Fruit fly (Drosophila melanogaster) whole organism, embryonic: ENCODE data around the gene Polr2F.

Experiments
- CG12071 ChIP-seq: fragments of 200-800 bp; sonication (Bioruptor generic); optimal IDR thresholded peaks from 3 replicates; lab custom pipeline; 2018; ENCODE audit warnings: missing biosample characterization, mild to moderate bottlenecking, missing genetic modification characterization
- CG12155 ChIP-seq: fragments of 200-800 bp; sonication (Bioruptor generic); optimal IDR thresholded peaks from 3 replicates; lab custom pipeline; 2016; ENCODE audit warnings: missing biosample characterization, missing genetic modification characterization
- CG12219 ChIP-seq: fragments of 200-800 bp; sonication (Bioruptor generic); optimal IDR thresholded peaks from 3 replicates; lab custom pipeline; 2018; ENCODE audit warnings: missing biosample characterization, mild to moderate bottlenecking, missing genetic modification characterization
- CG14710 ChIP-seq: fragments of 200-800 bp; sonication (Bioruptor generic); optimal IDR thresholded peaks from 3 replicates; lab custom pipeline; 2019; ENCODE audit warnings: missing biosample characterization, mild to moderate bottlenecking, missing genetic modification characterization, moderate library complexity
- CG15073 ChIP-seq: fragments of 200-800 bp; sonication (Bioruptor generic); optimal IDR thresholded peaks from 2 replicates; lab custom pipeline; 2016; ENCODE audit warnings: missing biosample characterization, missing genetic modification characterization
- CG15514 ChIP-seq: fragments of 200-800 bp; sonication (Bioruptor generic); optimal IDR thresholded peaks from 3 replicates; lab custom pipeline; 2017; ENCODE audit warnings: missing biosample characterization, missing genetic modification characterization, mild to moderate bottlenecking, moderate library complexity, missing genetic modification reagents
- CG1602 ChIP-seq: fragments of 200-800 bp; sonication (Bioruptor generic); optimal IDR thresholded peaks from 3 replicates; lab custom pipeline; 2016; ENCODE audit warnings: missing biosample characterization, missing genetic modification characterization
- CG17361 ChIP-seq: fragments of 200-800 bp; sonication (Bioruptor generic); IDR thresholded peaks from 3 replicates; pipeline ENCODE4 v1.3.6; 2022; ENCODE audit warnings: missing biosample characterization, missing genetic modification characterization
- CG17912 ChIP-seq: fragments of 200-800 bp; sonication (Bioruptor generic); optimal IDR thresholded peaks from 2 replicates; lab custom pipeline; 2018; ENCODE audit warnings: missing biosample characterization, mild to moderate bottlenecking, missing genetic modification characterization
- CG18011 ChIP-seq: fragments of 200-800 bp; sonication (Bioruptor generic); optimal IDR thresholded peaks from 2 replicates; lab custom pipeline; 2017; ENCODE audit warnings: missing biosample characterization, missing genetic modification characterization, mild to moderate bottlenecking, moderate library complexity, missing genotype
- CG18476 ChIP-seq: fragments of 200-800 bp; sonication (Bioruptor generic); optimal IDR thresholded peaks from 2 replicates; lab custom pipeline; 2016; ENCODE audit warnings: missing biosample characterization, mild to moderate bottlenecking, missing genetic modification characterization
- CG18599 ChIP-seq: fragments of 200-800 bp; sonication (Bioruptor generic); optimal IDR thresholded peaks from 3 replicates; lab custom pipeline; 2017; ENCODE audit warnings: missing biosample characterization, missing genetic modification characterization, mild to moderate bottlenecking, moderate library complexity, missing genetic modification reagents
- CG2678 ChIP-seq: fragments of 200-800 bp; sonication (Bioruptor generic); optimal IDR thresholded peaks from 3 replicates; lab custom pipeline; 2019; ENCODE audit warnings: missing biosample characterization, mild to moderate bottlenecking, missing genetic modification characterization, moderate library complexity
- CG2889 ChIP-seq: fragments of 200-800 bp; sonication (Bioruptor generic); IDR thresholded peaks from 3 replicates; pipeline ENCODE4 v1.3.6; 2022; ENCODE audit warnings: missing biosample characterization, missing genetic modification characterization
- CG3163 ChIP-seq: fragments of 200-800 bp; sonication (Bioruptor generic); optimal IDR thresholded peaks from 3 replicates; lab custom pipeline; 2016; ENCODE audit warnings: missing biosample characterization, missing genetic modification characterization
- CG3281 ChIP-seq: fragments of 200-800 bp; sonication (Bioruptor generic); optimal IDR thresholded peaks from 3 replicates; lab custom pipeline; 2017; ENCODE audit warnings: missing biosample characterization, mild to moderate bottlenecking, missing genetic modification characterization
- CG3995 ChIP-seq: fragments of 200-800 bp; sonication (Bioruptor generic); optimal IDR thresholded peaks from 3 replicates; lab custom pipeline; 2016; ENCODE audit warnings: missing biosample characterization, missing genetic modification characterization
- CG7839 ChIP-seq: fragments of 200-800 bp; sonication (Bioruptor generic); optimal IDR thresholded peaks from 3 replicates; lab custom pipeline; 2018; ENCODE audit warnings: missing biosample characterization, mild to moderate bottlenecking, missing genetic modification characterization, moderate library complexity
- CG8290 ChIP-seq, 3 experiments: fragments of 200-800 bp; sonication (Bioruptor generic); optimal IDR thresholded peaks; 2 replicates each; lab custom pipeline; 2016 to 2019; ENCODE audit warnings: missing biosample characterization in 3 of 3, missing genetic modification characterization in 3 of 3, mild to moderate bottlenecking in 2 of 3, moderate library complexity in 1 of 3
- CHES-1-like ChIP-seq: fragments of 200-800 bp; sonication (Bioruptor generic); optimal IDR thresholded peaks from 2 replicates; lab custom pipeline; 2016; ENCODE audit warnings: missing biosample characterization, missing genetic modification characterization
- CoRest ChIP-seq: fragments of 200-800 bp; sonication (Bioruptor generic); optimal IDR thresholded peaks from 3 replicates; lab custom pipeline; 2018; ENCODE audit warnings: missing biosample characterization, mild to moderate bottlenecking, missing genetic modification characterization, moderate library complexity
- Fer2 ChIP-seq: fragments of 200-800 bp; sonication (Bioruptor generic); optimal IDR thresholded peaks from 2 replicates; lab custom pipeline; 2018; ENCODE audit warnings: missing biosample characterization, mild to moderate bottlenecking, missing genetic modification characterization, moderate library complexity
- Gsc ChIP-seq: fragments of 200-800 bp; sonication (Bioruptor generic); IDR thresholded peaks from 2 replicates; pipeline ENCODE4 v1.3.6; 2022; ENCODE audit warnings: missing biosample characterization, missing genetic modification characterization
- HLH3B ChIP-seq: fragments of 200-800 bp; sonication (Bioruptor generic); IDR thresholded peaks from 2 replicates; pipeline ENCODE4 v1.3.6; 2022; ENCODE audit warnings: missing biosample characterization, missing genetic modification characterization
- HLH54F ChIP-seq: fragments of 200-800 bp; sonication (Bioruptor generic); optimal IDR thresholded peaks from 3 replicates; lab custom pipeline; 2016; ENCODE audit warnings: missing biosample characterization, missing genetic modification characterization
- Myb ChIP-seq: fragments of 200-800 bp; sonication (Bioruptor generic); optimal IDR thresholded peaks from 2 replicates; lab custom pipeline; 2016; ENCODE audit warnings: missing biosample characterization, missing genetic modification characterization
- Nf-YC ChIP-seq: fragments of 200-800 bp; optimal IDR thresholded peaks from 3 replicates; lab custom pipeline; 2019; ENCODE audit warnings: missing biosample characterization, mild to moderate bottlenecking, missing genetic modification characterization, moderate library complexity
- caup ChIP-seq: fragments of 200-800 bp; sonication (Bioruptor generic); optimal IDR thresholded peaks from 3 replicates; lab custom pipeline; 2017; ENCODE audit warnings: missing biosample characterization, mild to moderate bottlenecking, missing genetic modification characterization, moderate library complexity; ENCODE audit not compliant: severe bottlenecking
- cg ChIP-seq: fragments of 200-800 bp; sonication (Bioruptor generic); optimal IDR thresholded peaks from 3 replicates; lab custom pipeline; 2019; ENCODE audit warnings: missing biosample characterization, mild to moderate bottlenecking, missing genetic modification characterization, moderate library complexity
- cwo ChIP-seq: fragments of 200-800 bp; sonication (Bioruptor generic); optimal IDR thresholded peaks from 3 replicates; lab custom pipeline; 2017; ENCODE audit warnings: missing biosample characterization, missing genetic modification characterization, mild to moderate bottlenecking, moderate library complexity, missing genetic modification reagents
- dimm ChIP-seq: fragments of 200-800 bp; sonication (Bioruptor generic); IDR thresholded peaks from 2 replicates; pipeline ENCODE4 v1.3.6; 2022; ENCODE audit warnings: missing biosample characterization, missing genetic modification characterization
- fu2 ChIP-seq: fragments of 200-800 bp; sonication (Bioruptor generic); optimal IDR thresholded peaks from 2 replicates; lab custom pipeline; 2016; ENCODE audit warnings: missing biosample characterization, missing genetic modification characterization
- gfzf ChIP-seq: fragments of 200-800 bp; sonication (Bioruptor generic); optimal IDR thresholded peaks from 2 replicates; lab custom pipeline; 2016; ENCODE audit warnings: missing biosample characterization, mild to moderate bottlenecking, missing genetic modification characterization, moderate library complexity
- her ChIP-seq: fragments of 200-800 bp; sonication (Bioruptor generic); optimal IDR thresholded peaks from 2 replicates; lab custom pipeline; 2016; ENCODE audit warnings: missing biosample characterization, missing genetic modification characterization
- jing ChIP-seq: fragments of 200-800 bp; sonication (Bioruptor generic); optimal IDR thresholded peaks from 2 replicates; lab custom pipeline; 2018; ENCODE audit warnings: missing biosample characterization, mild to moderate bottlenecking, missing genetic modification characterization
- p53 ChIP-seq: fragments of 200-800 bp; sonication (Bioruptor generic); optimal IDR thresholded peaks from 2 replicates; lab custom pipeline; 2016; ENCODE audit warnings: missing biosample characterization, missing genetic modification characterization
- pan ChIP-seq, 4 experiments: fragments of >200 bp in 3 of 4; fragments of 200-800 bp in 1 of 4; sonication (Bioruptor generic) in 1 of 4; optimal IDR thresholded peaks in 3 of 4; IDR thresholded peaks in 1 of 4; 2 replicates each; pipeline versions ENCODE4 v1.3.6 to Lab custom; 2017 to 2022; ENCODE audit warnings: missing biosample characterization in 2 of 4, missing genetic modification characterization in 2 of 4, mixed read lengths in 1 of 4
- prd ChIP-seq, 3 experiments: fragments of >200 bp in 2 of 3; fragments of 200-800 bp in 1 of 3; sonication (Bioruptor generic) in 1 of 3; optimal IDR thresholded peaks in 2 of 3; IDR thresholded peaks in 1 of 3; 2 replicates in 2 of 3; 3 replicates in 1 of 3; pipeline versions ENCODE4 v1.3.6 to Lab custom; 2017 to 2022; ENCODE audit warnings: missing biosample characterization in 1 of 3, missing genetic modification characterization in 1 of 3
- pros ChIP-seq: fragments of 200-800 bp; sonication (Bioruptor generic); optimal IDR thresholded peaks from 3 replicates; lab custom pipeline; 2019; ENCODE audit warnings: missing biosample characterization, mild to moderate bottlenecking, missing genetic modification characterization, moderate library complexity
- pum ChIP-seq: fragments of 200-800 bp; sonication (Bioruptor generic); optimal IDR thresholded peaks from 2 replicates; lab custom pipeline; 2016; ENCODE audit warnings: missing biosample characterization, missing genetic modification characterization
- ranshi ChIP-seq: fragments of 200-800 bp; sonication (Bioruptor generic); IDR thresholded peaks from 2 replicates; pipeline ENCODE4 v1.3.6; 2022; ENCODE audit warnings: missing biosample characterization, missing genetic modification characterization
- row ChIP-seq: fragments of 200-800 bp; sonication (Bioruptor generic); IDR thresholded peaks from 3 replicates; pipeline ENCODE4 v1.3.6; 2022; ENCODE audit warnings: missing biosample characterization, missing genetic modification characterization
- run ChIP-seq: fragments of 200-800 bp; sonication (Bioruptor generic); optimal IDR thresholded peaks from 3 replicates; lab custom pipeline; 2018; ENCODE audit warnings: missing biosample characterization, mild to moderate bottlenecking, missing genetic modification characterization
- sens ChIP-seq: fragments of 200-800 bp; sonication (Bioruptor generic); peaks from one replicate; lab custom pipeline; 2016; ENCODE audit warnings: missing biosample characterization, missing genetic modification characterization
- sqz ChIP-seq: fragments of 200-800 bp; sonication (Bioruptor generic); optimal IDR thresholded peaks from 3 replicates; lab custom pipeline; 2018; ENCODE audit warnings: missing biosample characterization, mild to moderate bottlenecking, missing genetic modification characterization
- tna ChIP-seq: fragments of 200-800 bp; sonication (Bioruptor generic); IDR thresholded peaks from 2 replicates; pipeline ENCODE4 v1.3.6; 2022; ENCODE audit warnings: missing biosample characterization, missing genetic modification characterization; ENCODE audit not compliant: partially characterized antibody
- wek ChIP-seq: fragments of 200-800 bp; sonication (Bioruptor generic); optimal IDR thresholded peaks from 3 replicates; lab custom pipeline; 2018; ENCODE audit warnings: missing biosample characterization, mild to moderate bottlenecking, missing genetic modification characterization, moderate library complexity
- wor ChIP-seq: fragments of 200-800 bp; sonication (Bioruptor generic); IDR thresholded peaks from 2 replicates; pipeline ENCODE4 v1.3.6; 2022; ENCODE audit warnings: missing biosample characterization, missing genetic modification characterization

Gene Polr2F

dm6 chr3R:5371563-5371962 is at the start of gene Polr2F (continued):
- TF ChIP-seq CG17912 (GFP tag; lab: Kevin White, UChicago) (peak; percentile 92), CoRest (tag; lab: Kevin White, UChicago) (peak; percentile 81), CG12071 (GFP tag; lab: Kevin White, UChicago) (peak; percentile 54), caup (GFP tag; lab: Kevin White, UChicago) (peak; percentile 92), pum (GFP tag; lab: Kevin White, UChicago) (peak; percentile 90), wor (no peak), CG15514 (GFP tag; lab: Kevin White, UChicago) (peak; percentile 89), tna (peak; percentile 27; the same call in 1 of the 2 replicates), row (GFP tag; lab: Robert Waterston, UW) (peak; percentile 89), Fer2 (tag; lab: Kevin White, UChicago) (peak; percentile 59), CG3163 (GFP tag; lab: Kevin White, UChicago) (peak; percentile 81), CG2678 (peak; percentile 63), CG2889 (GFP tag; lab: Robert Waterston, UW) (peak; percentile 64; the same call in 2 of the 3 replicates), CG17361 (GFP tag; lab: Robert Waterston, UW) (peak; percentile 62), jing (no peak), CG15073 (GFP tag; lab: Kevin White, UChicago) (no peak), fu2 (peak; percentile 95), CG7839 (tag; lab: Kevin White, UChicago) (peak; percentile 75), HLH3B (peak; percentile 68), ranshi (peak; percentile 76), her (GFP tag; lab: Kevin White, UChicago) (peak; percentile 92), Gsc (GFP tag; lab: Robert Waterston, UW) (no peak), Myb (peak; percentile 89), sqz (GFP tag; lab: Kevin White, UChicago) (no peak), gfzf (GFP tag; lab: Kevin White, UChicago) (peak; percentile 58), run (no peak), wek (GFP tag; lab: Kevin White, UChicago) (peak; percentile 32), CHES-1-like (GFP tag; lab: Kevin White, UChicago) (peak; percentile 96), dimm (GFP tag; lab: Robert Waterston, UW) (no peak), p53 (GFP tag; lab: Kevin White, UChicago) (peak; percentile 80), CG18599 (peak; percentile 82), CG12219 (GFP tag; lab: Kevin White, UChicago) (no peak), cg (GFP tag; lab: Kevin White, UChicago) (no peak), HLH54F (GFP tag; lab: Kevin White, UChicago) (peak; percentile 96), Nf-YC (tag; lab: Kevin White, UChicago) (peak; percentile 70), pan (optimal IDR thresholded peaks at IDR 0.05; lab: Kevin White, UChicago) (no peak), pan (GFP tag; optimal IDR thresholded peaks at IDR 0.05 in 1 of 2, IDR thresholded peaks at IDR 0.05 in 1 of 2) (peak in 1 of 2 experiments; percentile 75), CG1602 (GFP tag; lab: Kevin White, UChicago) (peak; percentile 80), CG14710 (peak; percentile 84), CG18011 (GFP tag; lab: Kevin White, UChicago) (peak; percentile 54), prd (optimal IDR thresholded peaks at IDR 0.05; lab: Kevin White, UChicago) (no peak), prd (GFP tag; IDR thresholded peaks at IDR 0.05; lab: Robert Waterston, UW) (peak; percentile 78), CG12155 (GFP tag; lab: Kevin White, UChicago) (peak; percentile 89), pros (no peak), CG3281 (GFP tag; lab: Kevin White, UChicago) (peak; percentile 69), cwo (GFP tag; lab: Kevin White, UChicago) (peak; percentile 62), CG8290 (GFP tag; optimal IDR thresholded peaks at IDR 0.05; lab: Kevin White, UChicago) (peak; percentile 89), CG8290 (tag; optimal IDR thresholded peaks at IDR 0.05; lab: Kevin White, UChicago) (peak in 1 of 2 experiments; percentile 95), CG18476 (GFP tag; lab: Kevin White, UChicago) (peak; percentile 49), sens (peak; percentile 96), CG3995 (GFP tag; lab: Kevin White, UChicago) (peak; percentile 96)
